Fruit fly (Drosophila melanogaster): Measurements from ENCODE around the gene Obp8a.

Obp8a gene

dm6 chrX:9196362-9196761 is 18.3 kb upstream of the Obp8a start, which contains the start of gene CG12118 (continued):
- TF ChIP-seq gem (tag; optimal IDR thresholded peaks at IDR 0.05) = peak; percentile 91
- TF ChIP-seq pnt (GFP tag; optimal IDR thresholded peaks at IDR 0.05) = no peak
- 0 out of 3 replicates have a peak, but pooled peaks have one; percentile 22 for TF ChIP-seq CG6175 (GFP tag; IDR thresholded peaks at IDR 0.05)
- peak; percentile 76 for TF ChIP-seq Bteb2 (GFP tag; optimal IDR thresholded peaks at IDR 0.05)
- TF ChIP-seq CG14050 (GFP tag; IDR thresholded peaks at IDR 0.05) = peak; percentile 65
- peak; percentile 59; the same call in 1 of the 2 replicates for TF ChIP-seq CG4730 (GFP tag; IDR thresholded peaks at IDR 0.05)
- no peak for TF ChIP-seq CG6765 (GFP tag; optimal IDR thresholded peaks at IDR 0.05)
- peak; percentile 87 for TF ChIP-seq H2.0 (GFP tag; IDR thresholded peaks at IDR 0.05)
- no peak for TF ChIP-seq ro (GFP tag; IDR thresholded peaks at IDR 0.05)
- TF ChIP-seq p53 (GFP tag; optimal IDR thresholded peaks at IDR 0.05) = no peak
- TF ChIP-seq CG17612 (GFP tag; IDR thresholded peaks at IDR 0.05) = peak; percentile 65
- TF ChIP-seq PHDP (tag; optimal IDR thresholded peaks at IDR 0.05) = peak; percentile 77
- TF ChIP-seq CG4404 (GFP tag; IDR thresholded peaks at IDR 0.05) = peak; percentile 22; the same call in 1 of the 2 replicates
- TF ChIP-seq disco-r (GFP tag; optimal IDR thresholded peaks at IDR 0.05) = no peak
- TF ChIP-seq pfk (GFP tag; optimal IDR thresholded peaks at IDR 0.05) = no peak
- peak; percentile 82 for TF ChIP-seq CG10654 (GFP tag; optimal IDR thresholded peaks at IDR 0.05)
- peak; percentile 84 for TF ChIP-seq CG13424 (tag; optimal IDR thresholded peaks at IDR 0.05)
- TF ChIP-seq CG18764 (GFP tag; optimal IDR thresholded peaks at IDR 0.05) = peak; percentile 74
- peak; percentile 84 for TF ChIP-seq CoRest (tag; optimal IDR thresholded peaks at IDR 0.05)
- peak; percentile 82 for TF ChIP-seq Dbx (GFP tag; IDR thresholded peaks at IDR 0.05)
- peak; percentile 77 for TF ChIP-seq CG7372 (GFP tag; IDR thresholded peaks at IDR 0.05)
- TF ChIP-seq Usf (GFP tag; optimal IDR thresholded peaks at IDR 0.05) = no peak
- TF ChIP-seq pan (optimal IDR thresholded peaks at IDR 0.05) = no peak
- peak in 1 of 2 experiments; percentile 84 for TF ChIP-seq pan (GFP tag; optimal IDR thresholded peaks at IDR 0.05 in 1 of 2, IDR thresholded peaks at IDR 0.05 in 1 of 2)
- TF ChIP-seq CG16779 (GFP tag; IDR thresholded peaks at IDR 0.05) = no peak
- TF ChIP-seq CG15601 (tag; optimal IDR thresholded peaks at IDR 0.05) = peak; percentile 77
- peak; percentile 49 for TF ChIP-seq pzg (GFP tag; optimal IDR thresholded peaks at IDR 0.05)
- TF ChIP-seq CG3838 (GFP tag; optimal IDR thresholded peaks at IDR 0.05) = peak; percentile 38
- peak; percentile 62 for TF ChIP-seq B-H1 (GFP tag; IDR thresholded peaks at IDR 0.05)
- peak; percentile 55 for TF ChIP-seq CG16815 (GFP tag; optimal IDR thresholded peaks at IDR 0.05)
- peak; percentile 68; the same call in 1 of the 2 replicates for TF ChIP-seq CG32767 (GFP tag; IDR thresholded peaks at IDR 0.05)
- TF ChIP-seq dan (GFP tag; IDR thresholded peaks at IDR 0.05) = no peak
- TF ChIP-seq btn (GFP tag; optimal IDR thresholded peaks at IDR 0.05) = no peak
- TF ChIP-seq ewg (GFP tag; optimal IDR thresholded peaks at IDR 0.05) = peak; percentile 33
- peak; percentile 56 for TF ChIP-seq pho (GFP tag; optimal IDR thresholded peaks at IDR 0.05)
- peak; percentile 73 for TF ChIP-seq seq (GFP tag; IDR thresholded peaks at IDR 0.05)
- peak; percentile 62 for TF ChIP-seq caup (GFP tag; optimal IDR thresholded peaks at IDR 0.05; ENCODE audit: severe bottlenecking)
- no peak for TF ChIP-seq jing (GFP tag; optimal IDR thresholded peaks at IDR 0.05)
- TF ChIP-seq Myb (GFP tag; optimal IDR thresholded peaks at IDR 0.05) = peak; percentile 30
- TF ChIP-seq pros (GFP tag; optimal IDR thresholded peaks at IDR 0.05) = no peak
- no peak for TF ChIP-seq lov (optimal IDR thresholded peaks at IDR 0.05)
- peak; percentile 84 for TF ChIP-seq lov (GFP tag; IDR thresholded peaks at IDR 0.05)
- no peak for TF ChIP-seq pb (GFP tag; optimal IDR thresholded peaks at IDR 0.05)
- TF ChIP-seq prd (optimal IDR thresholded peaks at IDR 0.05) = no peak
- peak; percentile 87 for TF ChIP-seq prd (GFP tag; IDR thresholded peaks at IDR 0.05)
- TF ChIP-seq hth (optimal IDR thresholded peaks at IDR 0.05) = no peak
- no peak for TF ChIP-seq D (optimal IDR thresholded peaks at IDR 0.05)
- peak; percentile 45 for TF ChIP-seq D (GFP tag; optimal IDR thresholded peaks at IDR 0.05)
- no peak for TF ChIP-seq Dad (GFP tag; optimal IDR thresholded peaks at IDR 0.05)
- TF ChIP-seq vfl (GFP tag; optimal IDR thresholded peaks at IDR 0.05) = peak; percentile 67
- peak; percentile 15 for TF ChIP-seq gro (GFP tag; optimal IDR thresholded peaks at IDR 0.05)
- TF ChIP-seq Mad (GFP tag; optimal IDR thresholded peaks at IDR 0.05) = peak; percentile 74
- TF ChIP-seq CG13296 (GFP tag; optimal IDR thresholded peaks at IDR 0.05) = peak; percentile 71

Measured in whole organism, embryonic.